Worm (Caenorhabditis elegans): ENCODE measurements around the gene Y53F4B.12.

Y53F4B.12 gene

DNA sequence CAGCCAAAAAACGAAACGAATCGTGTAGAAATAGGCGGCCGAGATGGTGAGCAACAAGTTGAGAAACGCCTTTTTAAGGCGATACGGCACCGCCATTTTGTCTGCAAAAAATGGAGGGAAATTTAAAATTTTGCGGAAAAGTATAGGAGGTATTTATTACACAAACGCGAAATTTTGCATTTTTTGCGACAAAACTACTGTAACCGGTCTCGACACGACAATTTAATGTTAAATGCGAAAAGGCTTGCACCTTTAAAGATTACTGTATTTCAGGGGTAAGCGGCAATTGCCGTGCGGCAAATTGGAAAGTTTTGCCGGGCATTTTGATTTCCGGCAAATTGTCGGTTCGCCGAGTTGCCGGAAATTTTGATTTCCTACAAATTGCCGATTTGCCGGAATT, 52.5 kb downstream of the Y53F4B.12 start, which contains the start of gene Y53F4B.18:
Y53F4B.18 (minus strand) TSS at position 101 of the 400 bp plus-strand sequence.
- TF ChIP-seq F44E2.7 (GFP tag; IDR thresholded peaks at IDR 0.05) (no peak), daf-8 (GFP tag; IDR thresholded peaks at IDR 0.05) (no peak), lin-29 (GFP tag; IDR thresholded peaks at IDR 0.05) (no peak), mxl-3 (GFP tag; optimal IDR thresholded peaks at IDR 0.05) (no peak), lin-39 (tag; optimal IDR thresholded peaks at IDR 0.05) (no peak), ceh-44 (GFP tag; IDR thresholded peaks at IDR 0.05) (no peak)

DNA sequence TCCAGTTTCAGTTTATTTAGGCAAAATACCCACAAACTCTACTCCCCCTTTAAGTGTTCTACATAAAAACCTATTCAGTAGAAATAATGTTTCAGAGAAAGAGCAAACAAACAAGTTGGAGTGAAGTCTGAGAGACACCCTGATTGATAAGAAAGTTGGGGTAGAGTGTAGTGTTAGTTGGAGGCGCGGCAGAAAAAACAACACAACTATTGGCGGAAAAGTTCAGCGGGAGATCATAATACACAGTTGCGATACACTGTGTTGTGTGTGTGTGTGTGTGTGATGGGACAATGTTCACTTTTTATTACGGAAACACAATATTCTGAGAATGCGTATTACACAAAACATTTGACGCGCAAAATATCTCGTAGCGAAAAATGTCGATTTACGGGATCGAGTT, 55.7 kb downstream of the Y53F4B.12 start:
- TF ChIP-seq F26F4.8 (GFP tag; conservative IDR thresholded peaks at IDR 0.05) (no peak), ZK546.5 (tag; optimal IDR thresholded peaks at IDR 0.05) (no peak), lir-3 (tag; optimal IDR thresholded peaks at IDR 0.05) (no peak), ama-1 (optimal IDR thresholded peaks at IDR 0.05) (no peak), aha-1 (tag) (no peak), nhr-48 (tag; optimal IDR thresholded peaks at IDR 0.05) (no peak), nhr-77 (tag; optimal IDR thresholded peaks at IDR 0.05) (peak; percentile 53), dve-1 (tag; optimal IDR thresholded peaks at IDR 0.05; ENCODE audit: insufficient read depth) (peak; percentile 63), madf-5 (GFP tag; IDR thresholded peaks at IDR 0.05) (no peak), F44E2.7 (GFP tag; IDR thresholded peaks at IDR 0.05) (no peak), set-16 (GFP tag; IDR thresholded peaks at IDR 0.05) (no peak), skn-1 (tag; optimal IDR thresholded peaks at IDR 0.05) (no peak), lin-38 (GFP tag; IDR thresholded peaks at IDR 0.05) (no peak), spr-1 (tag; optimal IDR thresholded peaks at IDR 0.05) (no peak), ceh-82 (tag; optimal IDR thresholded peaks at IDR 0.05) (no peak), Y75B8A.6 (GFP tag; IDR thresholded peaks at IDR 0.05) (no peak), hmg-1.1 (GFP tag; IDR thresholded peaks at IDR 0.05) (no peak), nhr-111 (GFP tag; optimal IDR thresholded peaks at IDR 0.05) (no peak), ces-1 (GFP tag; optimal IDR thresholded peaks at IDR 0.05) (no peak), nhr-41 (GFP tag; IDR thresholded peaks at IDR 0.05) (no peak), saeg-2 (GFP tag; IDR thresholded peaks at IDR 0.05) (0 out of 2 replicates have a peak, but pooled peaks have one; percentile 44), cey-2 (tag; optimal IDR thresholded peaks at IDR 0.05; ENCODE audit: borderline replicate concordance, insufficient read depth) (no peak), gei-8 (GFP tag; optimal IDR thresholded peaks at IDR 0.05) (no peak), zip-11 (GFP tag; IDR thresholded peaks at IDR 0.05) (no peak), dmd-6 (GFP tag; IDR thresholded peaks at IDR 0.05) (peak; percentile 75), dmd-8 (GFP tag; IDR thresholded peaks at IDR 0.05) (no peak), R02D3.7 (tag; optimal IDR thresholded peaks at IDR 0.05) (no peak), nhr-28 (tag; optimal IDR thresholded peaks at IDR 0.05) (peak; percentile 95), mep-1 (tag; optimal IDR thresholded peaks at IDR 0.05) (no peak), ctbp-1 (GFP tag; IDR thresholded peaks at IDR 0.05) (no peak), php-3 (GFP tag; IDR thresholded peaks at IDR 0.05) (0 out of 2 replicates have a peak, but pooled peaks have one; percentile 16), lin-13 (GFP tag; optimal IDR thresholded peaks at IDR 0.05) (peak; percentile 2), zip-2 (tag; optimal IDR thresholded peaks at IDR 0.05) (no peak), daf-16 (GFP tag; optimal IDR thresholded peaks at IDR 0.05) (no peak), daf-16 (tag; optimal IDR thresholded peaks at IDR 0.05) (peak; percentile 79), fos-1 (tag; optimal IDR thresholded peaks at IDR 0.05) (no peak), tag-97 (GFP tag; IDR thresholded peaks at IDR 0.05) (no peak), egl-43 (GFP tag; IDR thresholded peaks at IDR 0.05) (no peak), D1046.2 (GFP tag; IDR thresholded peaks at IDR 0.05) (no peak), hlh-30 (tag; optimal IDR thresholded peaks at IDR 0.05; ENCODE audit: insufficient read depth) (no peak), daf-8 (GFP tag; IDR thresholded peaks at IDR 0.05) (no peak), pqm-1 (tag; optimal IDR thresholded peaks at IDR 0.05) (peak; percentile 36), ztf-11 (tag; optimal IDR thresholded peaks at IDR 0.05) (no peak), aly-2 (tag; optimal IDR thresholded peaks at IDR 0.05) (no peak), nhr-11 (tag; optimal IDR thresholded peaks at IDR 0.05) (no peak)

All from whole organism, L4 larva.